Fruit fly (Drosophila melanogaster) whole organism, wandering third instar larva: ENCODE results near the gene Rel.

Experiments used
- Abd-B ChIP-seq: fragments of >200 bp; optimal IDR thresholded peaks from 2 replicates; lab custom pipeline; 2017; ENCODE audit warnings: missing biosample characterization, missing genetic modification characterization
- CG32264 ChIP-seq: fragments of 200-800 bp; sonication (Bioruptor generic); optimal IDR thresholded peaks from 2 replicates; lab custom pipeline; 2016; ENCODE audit warnings: missing biosample characterization, missing genetic modification characterization
- CG9705 ChIP-seq: fragments of 200-800 bp; sonication (Bioruptor generic); optimal IDR thresholded peaks from 2 replicates; lab custom pipeline; 2018; ENCODE audit warnings: missing biosample characterization, mild to moderate bottlenecking, missing genetic modification characterization
- CrebA ChIP-seq: fragments of 200-800 bp; sonication (Bioruptor generic); optimal IDR thresholded peaks from 2 replicates; lab custom pipeline; 2016; ENCODE audit warnings: missing biosample characterization, mild to moderate bottlenecking, missing genetic modification characterization, borderline replicate concordance
- Dfd ChIP-seq: fragments of >200 bp; optimal IDR thresholded peaks from 2 replicates; lab custom pipeline; 2017; ENCODE audit warnings: missing biosample characterization, missing genetic modification characterization
- Dif ChIP-seq: fragments of 200-275, 200-300 bp; sonication (Bioruptor generic); optimal IDR thresholded peaks from 2 replicates; lab custom pipeline; 2018; ENCODE audit warnings: missing biosample characterization, missing genetic modification characterization; ENCODE audit not compliant: partially characterized antibody
- GATAd ChIP-seq: sonication (Bioruptor generic); optimal IDR thresholded peaks from 2 replicates; lab custom pipeline; 2016; ENCODE audit warnings: missing biosample characterization, missing genetic modification characterization
- HLH106 ChIP-seq: fragments of 200-800 bp; optimal IDR thresholded peaks from 3 replicates; lab custom pipeline; 2019; ENCODE audit warnings: missing biosample characterization, mild to moderate bottlenecking, missing genetic modification characterization, moderate library complexity
- Hnf4 ChIP-seq: fragments of 200-800 bp; sonication (Bioruptor generic); optimal IDR thresholded peaks from 2 replicates; lab custom pipeline; 2016; ENCODE audit warnings: missing biosample characterization, mild to moderate bottlenecking, missing genetic modification characterization
- Hr78 ChIP-seq: fragments of >200 bp; optimal IDR thresholded peaks from 2 replicates; lab custom pipeline; 2017; ENCODE audit warnings: missing biosample characterization, missing genetic modification characterization
- Hr83 ChIP-seq: fragments of 200-300 bp; sonication (Bioruptor generic); optimal IDR thresholded peaks from 2 replicates; lab custom pipeline; 2016; ENCODE audit warnings: missing biosample characterization, mild to moderate bottlenecking, missing genetic modification characterization, moderate library complexity; ENCODE audit not compliant: poor library complexity, severe bottlenecking
- Jra ChIP-seq: sonication (Bioruptor generic); optimal IDR thresholded peaks from 2 replicates; lab custom pipeline; 2016; ENCODE audit warnings: missing biosample characterization, missing genetic modification characterization
- Mio ChIP-seq: sonication (Bioruptor generic); optimal IDR thresholded peaks from 2 replicates; lab custom pipeline; 2016; ENCODE audit warnings: missing biosample characterization, missing genetic modification characterization
- Myc ChIP-seq: fragments of >200 bp; optimal IDR thresholded peaks from 2 replicates; lab custom pipeline; 2017
- N ChIP-seq: fragments of >200 bp; optimal IDR thresholded peaks from 2 replicates; lab custom pipeline; 2018; ENCODE audit warnings: missing biosample characterization, missing external identifiers, missing genetic modification characterization
- OdsH ChIP-seq: fragments of 200-800 bp; sonication (Bioruptor generic); optimal IDR thresholded peaks from 2 replicates; lab custom pipeline; 2016; ENCODE audit warnings: missing biosample characterization, mild to moderate bottlenecking, missing genetic modification characterization
- Rel ChIP-seq, 2 experiments: fragments of 200-800 bp; sonication (Bioruptor generic) in 1 of 2; optimal IDR thresholded peaks; 2 replicates in 1 of 2; 3 replicates in 1 of 2; lab custom pipeline; 2016 to 2019; ENCODE audit warnings: mild to moderate bottlenecking in 2 of 2, missing biosample characterization in 2 of 2, missing genetic modification characterization in 2 of 2, moderate library complexity in 1 of 2
- Sp1 ChIP-seq: fragments of 200-800 bp; sonication (Bioruptor generic); optimal IDR thresholded peaks from 3 replicates; lab custom pipeline; 2019; ENCODE audit warnings: missing biosample characterization, mild to moderate bottlenecking, missing genetic modification characterization, moderate library complexity
- Vsx2 ChIP-seq: fragments of 200-300, 225-300 bp; sonication (Bioruptor generic); optimal IDR thresholded peaks from 2 replicates; lab custom pipeline; 2018; ENCODE audit warnings: missing biosample characterization, missing genetic modification characterization; ENCODE audit not compliant: partially characterized antibody
- br ChIP-seq: fragments of 200-800 bp; sonication (Bioruptor generic); optimal IDR thresholded peaks from 2 replicates; lab custom pipeline; 2016; ENCODE audit warnings: missing biosample characterization, missing genetic modification characterization
- brk ChIP-seq: fragments of 200-800 bp; sonication (Bioruptor generic); optimal IDR thresholded peaks from 2 replicates; lab custom pipeline; 2016; ENCODE audit warnings: missing biosample characterization, mild to moderate bottlenecking, missing genetic modification characterization
- dl ChIP-seq, 2 experiments: fragments of 175-275, 200-275 bp in 1 of 2; fragments of 200-275 bp in 1 of 2; sonication (Bioruptor generic); optimal IDR thresholded peaks; lab custom pipeline; 2018; ENCODE audit warnings: mild to moderate bottlenecking in 2 of 2, missing biosample characterization in 2 of 2, missing genetic modification characterization in 2 of 2, moderate library complexity in 2 of 2; ENCODE audit not compliant: partially characterized antibody in 2 of 2, insufficient read depth in 1 of 2
- dmrt93B ChIP-seq: fragments of 200-800 bp; sonication (Bioruptor generic); optimal IDR thresholded peaks from 2 replicates; lab custom pipeline; 2018; ENCODE audit warnings: missing biosample characterization, mild to moderate bottlenecking, missing genetic modification characterization
- dsf ChIP-seq: sonication (Bioruptor generic); optimal IDR thresholded peaks from 2 replicates; lab custom pipeline; 2016; ENCODE audit warnings: missing biosample characterization, missing genetic modification characterization, borderline replicate concordance
- ey ChIP-seq: fragments of 200-800 bp; sonication (Bioruptor generic); optimal IDR thresholded peaks from 2 replicates; lab custom pipeline; 2016; ENCODE audit warnings: missing biosample characterization, missing genetic modification characterization
- foxo ChIP-seq, 2 experiments: fragments of 200-800 bp; sonication (Bioruptor generic); optimal IDR thresholded peaks; 2 replicates in 1 of 2; 3 replicates in 1 of 2; lab custom pipeline; 2016 to 2017; ENCODE audit warnings: missing biosample characterization in 2 of 2, missing genetic modification characterization in 2 of 2
- fru ChIP-seq: fragments of 200-800 bp; sonication (Bioruptor generic); optimal IDR thresholded peaks from 3 replicates; lab custom pipeline; 2016; ENCODE audit warnings: missing biosample characterization, mild to moderate bottlenecking, missing genetic modification characterization
- h ChIP-seq: fragments of 200-800 bp; sonication (Bioruptor generic); optimal IDR thresholded peaks from 3 replicates; lab custom pipeline; 2016; ENCODE audit warnings: missing biosample characterization, mild to moderate bottlenecking, missing genetic modification characterization
- jim ChIP-seq: fragments of 175-275, 200-325 bp; sonication (Bioruptor generic); optimal IDR thresholded peaks from 2 replicates; lab custom pipeline; 2016; ENCODE audit warnings: missing biosample characterization, mild to moderate bottlenecking, missing genetic modification characterization
- lola ChIP-seq: fragments of >200 bp; optimal IDR thresholded peaks from 2 replicates; lab custom pipeline; 2017; ENCODE audit warnings: missing biosample characterization, missing genetic modification characterization
- pan ChIP-seq: fragments of >200 bp; optimal IDR thresholded peaks from 2 replicates; lab custom pipeline; 2017
- psq ChIP-seq: fragments of 200-800 bp; sonication (Bioruptor generic); optimal IDR thresholded peaks from 3 replicates; lab custom pipeline; 2017; ENCODE audit warnings: missing biosample characterization, mild to moderate bottlenecking, missing genetic modification characterization, moderate library complexity
- rgr ChIP-seq: fragments of 200-800 bp; sonication (Bioruptor generic); optimal IDR thresholded peaks from 3 replicates; lab custom pipeline; 2016; ENCODE audit warnings: missing biosample characterization, mild to moderate bottlenecking, missing genetic modification characterization
- sage ChIP-seq: fragments of 200-800 bp; sonication (Bioruptor generic); optimal IDR thresholded peaks from 2 replicates; lab custom pipeline; 2016; ENCODE audit warnings: missing biosample characterization, mild to moderate bottlenecking, missing genetic modification characterization
- sv ChIP-seq: fragments of 200-800 bp; sonication (Bioruptor generic); optimal IDR thresholded peaks from 3 replicates; lab custom pipeline; 2016; ENCODE audit warnings: missing biosample characterization, missing genetic modification characterization
- tai ChIP-seq: sonication (Bioruptor generic); optimal IDR thresholded peaks from 2 replicates; lab custom pipeline; 2016; ENCODE audit warnings: missing biosample characterization, missing genetic modification characterization
- usp ChIP-seq: fragments of >200 bp; optimal IDR thresholded peaks from 2 replicates; lab custom pipeline; 2017; ENCODE audit warnings: missing biosample characterization, missing genetic modification characterization
- woc ChIP-seq: sonication (Bioruptor generic); optimal IDR thresholded peaks from 2 replicates; lab custom pipeline; 2016; ENCODE audit warnings: missing biosample characterization, mild to moderate bottlenecking, missing genetic modification characterization

Gene Rel

DNA sequence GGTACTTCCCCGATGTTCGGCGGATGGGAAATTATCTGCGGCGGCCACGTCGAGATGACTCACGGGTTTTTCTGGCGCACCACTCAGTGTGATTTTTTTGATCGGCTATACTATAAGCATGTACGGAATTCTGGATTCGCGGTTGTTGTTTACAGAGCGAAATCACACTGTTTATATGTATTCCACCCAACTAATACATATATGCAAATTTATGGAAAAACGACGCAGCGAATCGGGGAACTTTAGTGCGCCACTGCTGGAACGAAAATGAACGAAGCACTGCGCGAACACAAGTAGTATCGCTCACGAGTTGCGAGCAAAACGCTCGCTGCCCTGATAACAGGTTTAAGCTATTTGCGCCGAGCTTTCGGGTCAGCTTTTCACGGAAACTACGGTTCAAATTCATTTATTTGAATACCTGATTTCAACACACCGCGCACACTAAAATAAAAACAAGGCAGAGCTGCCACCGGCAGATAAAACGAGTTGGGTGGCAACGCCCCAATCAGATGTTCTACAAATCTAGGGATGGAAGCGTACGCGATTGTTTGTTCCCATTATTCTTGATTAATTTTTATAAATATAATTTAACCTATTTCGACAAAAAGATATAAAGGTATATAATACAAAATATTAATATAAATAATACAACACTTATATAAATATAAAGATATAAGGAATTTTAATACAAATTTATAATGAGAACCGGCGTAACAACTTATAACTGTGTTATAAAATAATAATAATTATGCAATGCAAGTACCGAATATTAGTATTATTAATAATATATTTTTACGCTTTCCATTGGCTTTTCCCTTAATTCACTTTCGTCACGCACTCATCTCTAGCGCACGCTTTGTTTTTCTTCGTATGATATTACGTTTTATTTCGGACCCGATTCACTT, at the start of gene Rel:
TSS of gene Rel (minus strand) at position 417 of the 905 bp plus-strand sequence.
- TF ChIP-seq Hnf4 (GFP tag; lab: Kevin White, UChicago): peak; percentile 58
- TF ChIP-seq dsf (GFP tag; lab: Kevin White, UChicago): no peak
- TF ChIP-seq h (GFP tag; lab: Kevin White, UChicago): peak; percentile 80
- peak; percentile 66 for TF ChIP-seq psq (GFP tag; lab: Kevin White, UChicago)
- peak; percentile 52 for TF ChIP-seq rgr (GFP tag; lab: Kevin White, UChicago)
- TF ChIP-seq CG32264 (GFP tag; lab: Kevin White, UChicago): no peak
- no peak for TF ChIP-seq Myc
- peak; percentile 54 for TF ChIP-seq woc
- peak; percentile 59 for TF ChIP-seq OdsH (GFP tag; lab: Kevin White, UChicago)
- TF ChIP-seq Sp1 (GFP tag; lab: Kevin White, UChicago): peak; percentile 77
- TF ChIP-seq sv (GFP tag; lab: Kevin White, UChicago): peak; percentile 48
- TF ChIP-seq GATAd: no peak
- TF ChIP-seq foxo (GFP tag; optimal IDR thresholded peaks at IDR 0.05; lab: Kevin White, UChicago): peak; percentile 10 to 62
- peak; percentile 27 for TF ChIP-seq Hr83
- TF ChIP-seq Dfd (GFP tag; lab: Kevin White, UChicago): no peak
- peak; percentile 48 for TF ChIP-seq CG9705 (GFP tag; lab: Kevin White, UChicago)
- TF ChIP-seq dl (GFP tag; optimal IDR thresholded peaks at IDR 0.05; lab: Kevin White, UChicago; ENCODE audit: insufficient read depth in 1 of 2, partially characterized antibody in 2 of 2): peak; percentile 14 to 71
- no peak for TF ChIP-seq CrebA (GFP tag; lab: Kevin White, UChicago)
- no peak for TF ChIP-seq lola (GFP tag; lab: Kevin White, UChicago)
- TF ChIP-seq tai (GFP tag; lab: Kevin White, UChicago): no peak
- TF ChIP-seq Vsx2 (GFP tag; lab: Kevin White, UChicago): no peak
- no peak for TF ChIP-seq usp
- peak; percentile 50 for TF ChIP-seq fru (GFP tag; lab: Kevin White, UChicago)
- no peak for TF ChIP-seq Abd-B
- no peak for TF ChIP-seq Hr78
- TF ChIP-seq jim: no peak
- TF ChIP-seq pan: no peak
- TF ChIP-seq HLH106: peak; percentile 86
- TF ChIP-seq Rel (GFP tag; optimal IDR thresholded peaks at IDR 0.05; lab: Kevin White, UChicago): no peak
- TF ChIP-seq Rel (tag; optimal IDR thresholded peaks at IDR 0.05; lab: Kevin White, UChicago): no peak
- peak; percentile 43 for TF ChIP-seq brk (GFP tag; lab: Kevin White, UChicago)
- no peak for TF ChIP-seq Mio
- TF ChIP-seq Dif (GFP tag; lab: Kevin White, UChicago): peak; percentile 75
- peak; percentile 4 for TF ChIP-seq ey (GFP tag; lab: Kevin White, UChicago)
- TF ChIP-seq sage (GFP tag; lab: Kevin White, UChicago): no peak
- TF ChIP-seq N (GFP tag; lab: Kevin White, UChicago): no peak
- TF ChIP-seq dmrt93B (GFP tag; lab: Kevin White, UChicago): peak; percentile 58
- TF ChIP-seq Jra (GFP tag; lab: Kevin White, UChicago): peak; percentile 91
- peak; percentile 56 for TF ChIP-seq br (GFP tag; lab: Kevin White, UChicago)

DNA sequence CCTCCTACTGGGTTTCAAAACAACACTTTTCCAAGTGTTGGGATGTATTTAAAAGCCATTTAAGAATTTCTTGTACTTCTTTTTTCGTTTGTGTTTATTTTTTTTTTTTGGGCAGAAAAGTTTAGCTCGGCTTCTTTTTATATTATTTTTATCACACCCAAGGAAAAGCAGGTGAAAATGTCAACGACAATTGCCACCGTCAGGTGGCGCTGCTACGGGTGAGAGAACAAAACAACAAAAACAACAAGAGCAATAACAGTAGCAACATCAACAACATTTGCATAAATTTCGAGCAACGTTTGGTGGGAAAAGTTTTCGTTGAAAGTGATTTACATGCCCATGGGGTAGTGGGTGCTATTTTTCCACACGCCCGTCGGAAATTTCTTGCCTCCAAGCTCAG, 42.5 kb upstream of the Rel start:
- TF ChIP-seq usp: no peak
- peak; percentile 49 for TF ChIP-seq Dfd (GFP tag; lab: Kevin White, UChicago)
- no peak for TF ChIP-seq rgr (GFP tag; lab: Kevin White, UChicago)
- TF ChIP-seq dl (GFP tag; optimal IDR thresholded peaks at IDR 0.05; lab: Kevin White, UChicago; ENCODE audit: insufficient read depth in 1 of 2, partially characterized antibody in 2 of 2): no peak
- TF ChIP-seq OdsH (GFP tag; lab: Kevin White, UChicago): no peak
- TF ChIP-seq, all 38 proteins: peak for 1
